Worm (Caenorhabditis elegans) whole organism, L3 larva: Measurements from ENCODE around the gene W01A11.1.
A peak's percentile ranks its signal among the peaks of the same experiment; 100 is the strongest.

Experiments
- R02D3.7 ChIP-seq: fragments of 150-350 bp; optimal IDR thresholded peaks from 2 replicates; lab custom pipeline; 2014; ENCODE audit warnings: missing biosample characterization, missing genetic modification characterization
- fos-1 ChIP-seq: fragments of 150-350 bp; optimal IDR thresholded peaks from 2 replicates; lab custom pipeline; 2014; ENCODE audit warnings: missing biosample characterization, missing genetic modification characterization
- nhr-237 ChIP-seq: fragments of 150-350 bp; optimal IDR thresholded peaks from 2 replicates; lab custom pipeline; 2014; ENCODE audit warnings: missing biosample characterization, missing genetic modification characterization
- nhr-25 ChIP-seq: sonication (generic microtip); optimal IDR thresholded peaks from 2 replicates; lab custom pipeline; 2017; ENCODE audit warnings: missing biosample characterization, missing genetic modification characterization
- pha-4 ChIP-seq: fragments of 150-350 bp; optimal IDR thresholded peaks from 2 replicates; lab custom pipeline; 2014; ENCODE audit warnings: missing biosample characterization, missing genetic modification reagents, missing genetic modification characterization
- tbx-2 ChIP-seq: sonication (generic microtip); optimal IDR thresholded peaks from 2 replicates; lab custom pipeline; 2016; ENCODE audit warnings: mild to moderate bottlenecking, missing genetic modification characterization, missing compliant biosample characterization

ce11 chrV:6538323-6538722, 39.3 kb downstream of the W01A11.1 start:
- no peak for TF ChIP-seq nhr-237 (tag; lab: Kevin White, UChicago)
- peak; percentile 42 for TF ChIP-seq pha-4
- no peak for TF ChIP-seq R02D3.7 (tag; lab: Kevin White, UChicago)
- TF ChIP-seq tbx-2, result no peak
- no peak for TF ChIP-seq nhr-25 (tag; lab: Kevin White, UChicago)
- TF ChIP-seq fos-1 (tag; lab: Kevin White, UChicago), result no peak
